Fruit fly (Drosophila melanogaster): ENCODE data around the gene sip2.

The sip2 gene

dm6 chr2L:6968013-6968517 is 4.2 kb upstream of the sip2 start (continued):
- no peak for TF ChIP-seq Neu2 (GFP tag; optimal IDR thresholded peaks at IDR 0.05; ENCODE audit: borderline replicate concordance)
- TF ChIP-seq CG34224 (GFP tag; IDR thresholded peaks at IDR 0.05; ENCODE audit: partially characterized antibody): peak; percentile 64
- no peak for TF ChIP-seq fru (optimal IDR thresholded peaks at IDR 0.05)
- TF ChIP-seq CG17359 (tag; optimal IDR thresholded peaks at IDR 0.05): peak; percentile 26
- no peak for TF ChIP-seq CG9876 (GFP tag; optimal IDR thresholded peaks at IDR 0.05)
- no peak for TF ChIP-seq CG6654 (GFP tag; optimal IDR thresholded peaks at IDR 0.05)
- no peak for TF ChIP-seq Jarid2 (GFP tag; optimal IDR thresholded peaks at IDR 0.05)
- TF ChIP-seq al (GFP tag; IDR thresholded peaks at IDR 0.05): 0 out of 2 replicates have a peak, but pooled peaks have one; percentile 4
- TF ChIP-seq D19B (GFP tag; optimal IDR thresholded peaks at IDR 0.05): peak; percentile 99
- peak; percentile 46 for TF ChIP-seq pzg (GFP tag; optimal IDR thresholded peaks at IDR 0.05)
- TF ChIP-seq corto (GFP tag; optimal IDR thresholded peaks at IDR 0.05): no peak
- peak; percentile 80; the same call in 2 of the 3 replicates for TF ChIP-seq CG2199 (GFP tag; IDR thresholded peaks at IDR 0.05)
- TF ChIP-seq HLHmδ (GFP tag; optimal IDR thresholded peaks at IDR 0.05): no peak
- TF ChIP-seq Awh (GFP tag; IDR thresholded peaks at IDR 0.05): no peak
- TF ChIP-seq tup (GFP tag; optimal IDR thresholded peaks at IDR 0.05): no peak
- peak; percentile 6 for TF ChIP-seq CG6813 (GFP tag; optimal IDR thresholded peaks at IDR 0.05)
- TF ChIP-seq dm (GFP tag; optimal IDR thresholded peaks at IDR 0.05): no peak
- TF ChIP-seq mam (GFP tag; optimal IDR thresholded peaks at IDR 0.05): peak; percentile 43
- TF ChIP-seq HLH3B (GFP tag; IDR thresholded peaks at IDR 0.05): peak; percentile 27; the same call in 1 of the 2 replicates
- no peak for TF ChIP-seq CG10431 (GFP tag; optimal IDR thresholded peaks at IDR 0.05)
- peak; percentile 55 for TF ChIP-seq ato (GFP tag; IDR thresholded peaks at IDR 0.05; ENCODE audit: partially characterized antibody)
- TF ChIP-seq exex (tag; optimal IDR thresholded peaks at IDR 0.05): no peak
- peak; percentile 30 for TF ChIP-seq CG8924 (tag; optimal IDR thresholded peaks at IDR 0.05)
- no peak for TF ChIP-seq Sox100B (GFP tag; optimal IDR thresholded peaks at IDR 0.05)
- TF ChIP-seq mld (GFP tag; IDR thresholded peaks at IDR 0.05; ENCODE audit: partially characterized antibody): peak; percentile 51; the same call in 2 of the 3 replicates
- peak; percentile 51; the same call in 1 of the 3 replicates for TF ChIP-seq zfh1 (GFP tag; IDR thresholded peaks at IDR 0.05)
- TF ChIP-seq dpn (GFP tag; optimal IDR thresholded peaks at IDR 0.05): peak; percentile 48 to 64
- peak; percentile 22 for TF ChIP-seq YL-1 (GFP tag; optimal IDR thresholded peaks at IDR 0.05)
- TF ChIP-seq stwl (tag; optimal IDR thresholded peaks at IDR 0.05): peak; percentile 14
- TF ChIP-seq Hr78 (GFP tag; optimal IDR thresholded peaks at IDR 0.05): no peak

dm6 chr2L:6967422-6968012 is 3.6 kb upstream of the sip2 start, which contains the start of gene Sumo:
Gene Sumo, minus strand, starts transcription at chr2L:6967644.
- no peak for TF ChIP-seq salm (tag; optimal IDR thresholded peaks at IDR 0.05)
- TF ChIP-seq CG12769 (tag; optimal IDR thresholded peaks at IDR 0.05): no peak
- TF ChIP-seq croc (GFP tag; conservative IDR thresholded peaks at IDR 0.05): no peak
- peak; percentile 98 for TF ChIP-seq CG34224 (GFP tag; IDR thresholded peaks at IDR 0.05; ENCODE audit: partially characterized antibody)
- no peak for TF ChIP-seq Deaf1 (tag; optimal IDR thresholded peaks at IDR 0.05)
- TF ChIP-seq lab (GFP tag; optimal IDR thresholded peaks at IDR 0.05): no peak
- TF ChIP-seq CG3847 (GFP tag; IDR thresholded peaks at IDR 0.05): peak; percentile 47
- peak; percentile 97 for TF ChIP-seq HLH4C (GFP tag; IDR thresholded peaks at IDR 0.05; ENCODE audit: partially characterized antibody)
- TF ChIP-seq slbo (GFP tag; IDR thresholded peaks at IDR 0.05): peak; percentile 53
- no peak for TF ChIP-seq CG2875 (GFP tag; optimal IDR thresholded peaks at IDR 0.05)
- no peak for TF ChIP-seq eyg (GFP tag; optimal IDR thresholded peaks at IDR 0.05)
- TF ChIP-seq danr (GFP tag; IDR thresholded peaks at IDR 0.05): no peak
- TF ChIP-seq mld (GFP tag; IDR thresholded peaks at IDR 0.05; ENCODE audit: partially characterized antibody): peak; percentile 100
- no peak for TF ChIP-seq sd (tag; optimal IDR thresholded peaks at IDR 0.05)
- no peak for TF ChIP-seq her (GFP tag; optimal IDR thresholded peaks at IDR 0.05)
- no peak for TF ChIP-seq cad (GFP tag; optimal IDR thresholded peaks at IDR 0.05)
- no peak for TF ChIP-seq dpn (GFP tag; optimal IDR thresholded peaks at IDR 0.05)
- peak; percentile 83; the same call in 2 of the 4 replicates for TF ChIP-seq Gug (GFP tag; IDR thresholded peaks at IDR 0.05)
- TF ChIP-seq nerfin-1 (tag; optimal IDR thresholded peaks at IDR 0.05): no peak
- no peak for TF ChIP-seq prd (optimal IDR thresholded peaks at IDR 0.05)
- no peak; the same call in 2 of the 3 replicates for TF ChIP-seq prd (GFP tag; IDR thresholded peaks at IDR 0.05)
- TF ChIP-seq Oli (tag; optimal IDR thresholded peaks at IDR 0.05): peak; percentile 30

Data from whole organism, embryonic.